Worm (Caenorhabditis elegans) whole organism, early embryonic: ENCODE results near the gene F56A8.3.
"Not testable (repeated sequence)": the region's sequence is repeated elsewhere in the genome, so short reads cannot be mapped to it uniquely, and the experiment has no call there.

Experiments used
- B0310.2 ChIP-seq: sonication (generic microtip); optimal IDR thresholded peaks from 2 replicates; lab custom pipeline; 2016; ENCODE audit warnings: mild to moderate bottlenecking, missing genetic modification characterization, missing compliant biosample characterization
- F13C5.2 ChIP-seq: sonication (generic microtip); optimal IDR thresholded peaks from 2 replicates; lab custom pipeline; 2017; ENCODE audit warnings: mild to moderate bottlenecking, missing genetic modification characterization, inconsistent platforms, missing compliant biosample characterization
- aly-1 ChIP-seq: sonication (generic microtip); optimal IDR thresholded peaks from 2 replicates; lab custom pipeline; 2016; ENCODE audit warnings: missing genetic modification characterization, missing compliant biosample characterization
- ama-1 ChIP-seq: fragments of 150-350 bp; optimal IDR thresholded peaks from 2 replicates; lab custom pipeline; 2014
- ceh-13 ChIP-seq: fragments of 200-800 bp; sonication (Bioruptor generic); optimal IDR thresholded peaks from 2 replicates; lab custom pipeline; 2018; ENCODE audit warnings: mild to moderate bottlenecking, missing genetic modification characterization, missing compliant biosample characterization
- ceh-36 ChIP-seq: sonication (generic microtip); optimal IDR thresholded peaks from 2 replicates; lab custom pipeline; 2016; ENCODE audit warnings: missing genetic modification characterization, inconsistent platforms, missing compliant biosample characterization
- ets-7 ChIP-seq: sonication (generic microtip); optimal IDR thresholded peaks from 2 replicates; lab custom pipeline; 2016; ENCODE audit warnings: missing genotype, missing genetic modification characterization, missing compliant biosample characterization
- flt-1 ChIP-seq: fragments of 200-800 bp; sonication (Bioruptor generic); IDR thresholded peaks from 2 replicates; pipeline ENCODE4 v1.3.6; 2022; ENCODE audit warnings: missing genetic modification characterization, missing compliant biosample characterization
- hmbx-1 ChIP-seq: sonication (generic microtip); optimal IDR thresholded peaks from 2 replicates; lab custom pipeline; 2016; ENCODE audit warnings: mild to moderate bottlenecking, missing genetic modification characterization, missing compliant biosample characterization
- hmg-4 ChIP-seq: fragments of 200-800 bp; sonication (Bioruptor generic); optimal IDR thresholded peaks from 2 replicates; lab custom pipeline; 2018; ENCODE audit warnings: mild to moderate bottlenecking, missing genetic modification characterization, missing compliant biosample characterization
- hnd-1 ChIP-seq: sonication (generic microtip); optimal IDR thresholded peaks from 2 replicates; lab custom pipeline; 2016; ENCODE audit warnings: missing genetic modification characterization, missing compliant biosample characterization
- pes-1 ChIP-seq: fragments of 200-800 bp; sonication (Bioruptor generic); IDR thresholded peaks from 2 replicates; pipeline ENCODE4 v1.3.6; 2022; ENCODE audit warnings: missing genetic modification reagents, missing genetic modification characterization, missing compliant biosample characterization
- scrt-1 ChIP-seq: fragments of 200-800 bp; sonication (Bioruptor generic); IDR thresholded peaks from 2 replicates; pipeline ENCODE4 v1.3.6; 2022; ENCODE audit warnings: missing genetic modification characterization, missing compliant biosample characterization
- sea-1 ChIP-seq: fragments of 200-800 bp; sonication (Bioruptor generic); conservative IDR thresholded peaks from 2 replicates; pipeline ENCODE4 v1.3.6; 2022; ENCODE audit warnings: missing genetic modification characterization, missing compliant biosample characterization
- tbx-11 ChIP-seq: fragments of 200-800 bp; sonication (Bioruptor generic); IDR thresholded peaks from 2 replicates; pipeline ENCODE4 v1.3.6; 2022; ENCODE audit warnings: missing genetic modification characterization, missing compliant biosample characterization
- tbx-37 ChIP-seq: fragments of 200-800 bp; sonication (Bioruptor generic); conservative IDR thresholded peaks from 2 replicates; pipeline ENCODE4 v1.3.6; 2022; ENCODE audit warnings: missing genetic modification reagents, missing genetic modification characterization, missing compliant biosample characterization
- tra-4 ChIP-seq: sonication (generic microtip); optimal IDR thresholded peaks from 2 replicates; lab custom pipeline; 2017; ENCODE audit warnings: missing genetic modification characterization, missing compliant biosample characterization

The F56A8.3 gene

DNA sequence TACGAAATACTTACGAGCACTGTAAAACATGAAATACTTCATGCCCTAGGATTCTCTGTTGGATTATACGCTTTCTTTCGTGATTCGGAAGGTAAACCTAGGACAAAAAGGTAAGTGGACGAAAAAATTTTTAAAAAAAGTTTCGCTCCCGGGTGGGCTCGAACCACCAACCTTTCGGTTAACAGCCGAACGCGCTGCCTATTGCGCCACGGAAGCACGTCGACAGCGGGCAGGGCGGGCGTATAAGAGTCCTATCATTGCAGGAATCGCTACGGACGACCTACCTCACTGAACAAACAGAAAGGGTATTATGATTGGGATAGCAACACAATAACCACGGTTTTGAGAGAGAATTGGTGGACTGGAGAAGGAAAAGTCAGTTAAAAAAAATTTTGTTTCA lies 31.7 kb upstream of the F56A8.3 start:
- TF ChIP-seq ceh-13 (GFP tag; lab: Kevin White, UChicago) (peak; percentile 31), ama-1 (no peak), scrt-1 (peak; percentile 85), ets-7 (tag; lab: Kevin White, UChicago) (no peak), tbx-37 (GFP tag; lab: Robert Waterston, UW) (peak; percentile 62), hmbx-1 (no peak), pes-1 (peak; percentile 85), flt-1 (peak; percentile 80), aly-1 (tag; lab: Kevin White, UChicago) (no peak), hmg-4 (GFP tag; lab: Kevin White, UChicago) (peak; percentile 65), tbx-11 (GFP tag; lab: Robert Waterston, UW) (peak; percentile 52; the same call in 1 of the 2 replicates), tra-4 (no peak), hnd-1 (tag; lab: Kevin White, UChicago) (peak; percentile 16), B0310.2 (tag; lab: Kevin White, UChicago) (peak; percentile 5), F13C5.2 (tag; lab: Kevin White, UChicago) (peak; percentile 74), sea-1 (GFP tag; lab: Robert Waterston, UW) (peak; percentile 58; the same call in 1 of the 2 replicates), ceh-36 (tag; lab: Kevin White, UChicago) (peak; percentile 44)

DNA sequence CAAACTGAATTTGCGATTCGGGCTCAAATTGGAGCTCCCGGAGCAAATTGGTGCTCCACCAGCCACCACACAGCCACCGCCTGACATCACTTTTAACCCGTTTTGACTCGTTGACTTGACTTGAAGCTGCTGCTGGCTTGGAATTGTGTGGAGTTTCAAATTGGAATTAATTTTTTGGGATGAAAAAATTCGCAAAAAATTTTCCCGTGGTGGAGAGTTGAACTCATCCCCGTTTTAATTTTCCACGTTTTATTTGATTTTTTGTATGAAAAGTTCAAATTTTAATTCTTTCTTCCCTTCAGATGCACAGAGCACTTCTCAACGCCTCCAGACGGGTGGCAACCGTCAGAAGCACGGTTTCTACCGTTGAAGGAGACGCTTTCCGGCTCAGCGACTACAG lies 11.4 kb upstream of the F56A8.3 start, which contains the start of gene Y43F4A.4:
TSS of gene Y43F4A.4 (plus strand) at position 301 of the 400 bp plus-strand sequence.
- not testable (repeated sequence) for TF ChIP-seq hnd-1, ets-7, F13C5.2 (tag; lab: Kevin White, UChicago)

ce11 chrIII:13246265-13246664 lies 10.4 kb upstream of the F56A8.3 start, which contains the start of gene anoh-1:
anoh-1 (plus strand) TSS chrIII:13246565.
- TF ChIP-seq tbx-37 (GFP tag; lab: Robert Waterston, UW) (no peak), aly-1 (tag; lab: Kevin White, UChicago) (no peak), tra-4 (no peak)

- TF ChIP-seq ceh-36 (tag; lab: Kevin White, UChicago) = no peak
- no peak for TF ChIP-seq hnd-1 (tag; lab: Kevin White, UChicago)
- no peak for TF ChIP-seq hmbx-1
- no peak for TF ChIP-seq flt-1
- TF ChIP-seq tra-4 = no peak
- no peak for TF ChIP-seq tbx-37 (GFP tag; lab: Robert Waterston, UW)
- TF ChIP-seq hmg-4 (GFP tag; lab: Kevin White, UChicago) = no peak
- TF ChIP-seq aly-1 (tag; lab: Kevin White, UChicago) = no peak
- no peak for TF ChIP-seq sea-1 (GFP tag; lab: Robert Waterston, UW)
- TF ChIP-seq ama-1 = no peak
- no peak for TF ChIP-seq ceh-13 (GFP tag; lab: Kevin White, UChicago)
- TF ChIP-seq B0310.2 (tag; lab: Kevin White, UChicago) = no peak
- TF ChIP-seq ets-7 (tag; lab: Kevin White, UChicago) = no peak
- no peak for TF ChIP-seq tbx-11 (GFP tag; lab: Robert Waterston, UW)
- no peak for TF ChIP-seq scrt-1
- no peak for TF ChIP-seq F13C5.2 (tag; lab: Kevin White, UChicago)
- TF ChIP-seq pes-1 = no peak
Observed at ce11 chrIII:13254178-13254725, 2.4 kb upstream of the F56A8.3 start, which contains the start of gene F56A8.9. F56A8.9 (plus strand) TSS chrIII:13254675.

- TF ChIP-seq hmg-4 (GFP tag; lab: Kevin White, UChicago) (peak; percentile 30), flt-1 (no peak)
Observed at ce11 chrIII:13258163-13258562, 1.5 kb downstream of the F56A8.3 start.

- 0 out of 2 replicates have a peak, but pooled peaks have one; percentile 25 for TF ChIP-seq pes-1
- no peak for TF ChIP-seq ceh-36 (tag; lab: Kevin White, UChicago)
Observed at ce11 chrIII:13258752-13259151, 2.1 kb downstream of the F56A8.3 start.

DNA sequence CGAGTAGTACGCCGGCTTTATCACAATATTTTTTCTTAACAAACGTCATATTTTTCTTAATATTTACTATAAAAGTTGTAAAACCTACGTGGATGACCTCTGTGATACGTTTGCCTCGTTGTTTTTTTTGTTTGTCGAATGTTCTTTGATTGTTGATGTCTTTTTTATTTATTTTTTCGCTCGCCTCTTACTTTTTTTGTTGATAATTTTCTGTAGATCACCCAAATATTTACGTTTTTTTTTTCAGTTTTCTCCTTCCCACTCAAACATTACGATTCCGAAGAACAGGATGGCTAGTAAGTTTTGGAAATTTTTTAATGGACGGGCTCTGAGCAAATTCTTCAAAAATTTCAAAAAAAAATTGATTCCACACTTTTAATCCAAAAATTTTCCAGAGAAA lies 3.7 kb downstream of the F56A8.3 start:
- TF ChIP-seq hmg-4 (GFP tag; lab: Kevin White, UChicago) (no peak), pes-1 (no peak), sea-1 (GFP tag; lab: Robert Waterston, UW) (no peak), tbx-37 (GFP tag; lab: Robert Waterston, UW) (no peak), hmbx-1 (no peak), tbx-11 (GFP tag; lab: Robert Waterston, UW) (no peak), scrt-1 (no peak), B0310.2 (tag; lab: Kevin White, UChicago) (no peak), flt-1 (no peak), ceh-13 (GFP tag; lab: Kevin White, UChicago) (no peak), ama-1 (no peak), tra-4 (no peak), hnd-1 (tag; lab: Kevin White, UChicago) (no peak), ets-7 (tag; lab: Kevin White, UChicago) (no peak), aly-1 (tag; lab: Kevin White, UChicago) (no peak), ceh-36 (tag; lab: Kevin White, UChicago) (no peak)

- TF ChIP-seq aly-1 (tag; lab: Kevin White, UChicago) (no peak), tbx-11 (GFP tag; lab: Robert Waterston, UW) (no peak), F13C5.2 (tag; lab: Kevin White, UChicago) (no peak), ets-7 (tag; lab: Kevin White, UChicago) (no peak), pes-1 (no peak), scrt-1 (no peak), tra-4 (no peak), ceh-13 (GFP tag; lab: Kevin White, UChicago) (no peak), flt-1 (no peak), sea-1 (GFP tag; lab: Robert Waterston, UW) (no peak), tbx-37 (GFP tag; lab: Robert Waterston, UW) (no peak), hnd-1 (tag; lab: Kevin White, UChicago) (no peak), B0310.2 (tag; lab: Kevin White, UChicago) (no peak), hmg-4 (GFP tag; lab: Kevin White, UChicago) (no peak), ceh-36 (tag; lab: Kevin White, UChicago) (no peak), ama-1 (no peak), hmbx-1 (no peak)
Observed at ce11 chrIII:13262987-13263386, 6.3 kb downstream of the F56A8.3 start, which contains the start of gene F56A8.4. F56A8.4 (plus strand) TSS chrIII:13263287.
